Worm (Caenorhabditis elegans) whole organism, L3 larva: ENCODE measurements around the gene olrn-1.

Experiments
- aly-2 ChIP-seq: fragments of 150-350 bp; optimal IDR thresholded peaks from 2 replicates; lab custom pipeline; 2014; ENCODE audit warnings: missing biosample characterization, missing genetic modification characterization
- ceh-16 ChIP-seq: sonication (generic microtip); optimal IDR thresholded peaks from 2 replicates; lab custom pipeline; 2017; ENCODE audit warnings: missing biosample characterization, missing genetic modification characterization
- ceh-82 ChIP-seq: fragments of 150-350 bp; optimal IDR thresholded peaks from 2 replicates; lab custom pipeline; 2014; ENCODE audit warnings: missing biosample characterization, missing genetic modification characterization
- ceh-9 ChIP-seq: sonication (generic microtip); optimal IDR thresholded peaks from 2 replicates; lab custom pipeline; 2018; ENCODE audit warnings: missing biosample characterization, missing genetic modification characterization
- egl-27 ChIP-seq: sonication (generic microtip); optimal IDR thresholded peaks from 4 replicates; lab custom pipeline; 2017; ENCODE audit warnings: missing biosample characterization, missing genetic modification reagents, missing genetic modification characterization
- egl-5 ChIP-seq: fragments of 150-350 bp; optimal IDR thresholded peaks from 2 replicates; lab custom pipeline; 2017; ENCODE audit warnings: missing biosample characterization, missing genetic modification reagents, missing genetic modification characterization, inconsistent platforms
- elt-1 ChIP-seq: fragments of 150-350 bp; optimal IDR thresholded peaks from 2 replicates; lab custom pipeline; 2014; ENCODE audit warnings: missing biosample characterization, missing genetic modification characterization
- elt-2 ChIP-seq: sonication (generic microtip); optimal IDR thresholded peaks from 2 replicates; lab custom pipeline; 2016; ENCODE audit warnings: missing genetic modification reagents, mild to moderate bottlenecking, missing genetic modification characterization, missing compliant biosample characterization
- elt-3 ChIP-seq, 3 experiments: fragments of 150-350 bp in 1 of 3; sonication (generic microtip) in 2 of 3; optimal IDR thresholded peaks; 2 replicates in 2 of 3; 4 replicates in 1 of 3; lab custom pipeline; 2014 to 2017; ENCODE audit warnings: missing biosample characterization in 3 of 3, missing genetic modification characterization in 3 of 3
- fkh-10 ChIP-seq: sonication (generic microtip); optimal IDR thresholded peaks from 2 replicates; lab custom pipeline; 2017; ENCODE audit warnings: missing biosample characterization, missing genetic modification reagents, missing genetic modification characterization
- fkh-2 ChIP-seq: fragments of 150-350 bp; optimal IDR thresholded peaks from 2 replicates; lab custom pipeline; 2014; ENCODE audit warnings: missing biosample characterization, missing genetic modification reagents, missing genetic modification characterization
- hmg-11 ChIP-seq: sonication (generic microtip); optimal IDR thresholded peaks from 2 replicates; lab custom pipeline; 2016; ENCODE audit warnings: missing genetic modification characterization, missing compliant biosample characterization
- jun-1 ChIP-seq: fragments of 150-350 bp; optimal IDR thresholded peaks from 2 replicates; lab custom pipeline; 2014; ENCODE audit warnings: missing biosample characterization, missing genetic modification reagents, missing genetic modification characterization
- lin-15B ChIP-seq: fragments of 150-350 bp; optimal IDR thresholded peaks from 2 replicates; lab custom pipeline; 2014; ENCODE audit warnings: missing biosample characterization, missing genetic modification characterization
- lsy-12 ChIP-seq: sonication (generic microtip); optimal IDR thresholded peaks from 2 replicates; lab custom pipeline; 2016; ENCODE audit warnings: mild to moderate bottlenecking, missing genetic modification characterization, missing compliant biosample characterization
- mdl-1 ChIP-seq: fragments of 150-350 bp; optimal IDR thresholded peaks from 2 replicates; lab custom pipeline; 2014; ENCODE audit warnings: missing biosample characterization, missing genetic modification characterization
- nfya-1 ChIP-seq: sonication (generic microtip); optimal IDR thresholded peaks from 2 replicates; lab custom pipeline; 2017; ENCODE audit warnings: missing genetic modification characterization, mild to moderate bottlenecking, missing compliant biosample characterization, antibody characterized with exemption, moderate library complexity; ENCODE audit not compliant: insufficient read depth
- nhr-11 ChIP-seq: fragments of 150-350 bp; optimal IDR thresholded peaks from 2 replicates; lab custom pipeline; 2014; ENCODE audit warnings: missing biosample characterization, missing genetic modification characterization
- nhr-12 ChIP-seq: fragments of 150-350 bp; optimal IDR thresholded peaks from 2 replicates; lab custom pipeline; 2014; ENCODE audit warnings: missing biosample characterization, missing genetic modification characterization
- nhr-23 ChIP-seq: fragments of 150-350 bp; optimal IDR thresholded peaks from 2 replicates; lab custom pipeline; 2014; ENCODE audit warnings: missing biosample characterization, missing genetic modification reagents, missing genetic modification characterization
- nhr-237 ChIP-seq: fragments of 150-350 bp; optimal IDR thresholded peaks from 2 replicates; lab custom pipeline; 2014; ENCODE audit warnings: missing biosample characterization, missing genetic modification characterization
- nhr-67 ChIP-seq: fragments of 150-350 bp; optimal IDR thresholded peaks from 2 replicates; lab custom pipeline; 2014; ENCODE audit warnings: missing biosample characterization, missing genetic modification characterization
- nhr-76 ChIP-seq: fragments of 150-350 bp; sonication (generic microtip); optimal IDR thresholded peaks from 5 replicates; lab custom pipeline; 2014; ENCODE audit warnings: missing biosample characterization, missing genetic modification characterization
- nhr-77 ChIP-seq: fragments of 150-350 bp; optimal IDR thresholded peaks from 2 replicates; lab custom pipeline; 2014; ENCODE audit warnings: missing biosample characterization, missing genetic modification characterization
- pha-4 ChIP-seq: fragments of 150-350 bp; optimal IDR thresholded peaks from 2 replicates; lab custom pipeline; 2014; ENCODE audit warnings: missing biosample characterization, missing genetic modification reagents, missing genetic modification characterization
- snpc-4 ChIP-seq: fragments of 150-350 bp; optimal IDR thresholded peaks from 2 replicates; lab custom pipeline; 2014; ENCODE audit warnings: missing biosample characterization, missing genetic modification characterization
- tbx-2 ChIP-seq: sonication (generic microtip); optimal IDR thresholded peaks from 2 replicates; lab custom pipeline; 2016; ENCODE audit warnings: mild to moderate bottlenecking, missing genetic modification characterization, missing compliant biosample characterization
- unc-39 ChIP-seq: sonication (generic microtip); optimal IDR thresholded peaks from 4 replicates; lab custom pipeline; 2017; ENCODE audit warnings: missing biosample characterization, missing genetic modification characterization
- unc-62 ChIP-seq: fragments of 150-350 bp; sonication (generic microtip); optimal IDR thresholded peaks from 4 replicates; lab custom pipeline; 2014; ENCODE audit warnings: missing biosample characterization, missing genetic modification reagents, missing genetic modification characterization
- ztf-11 ChIP-seq: fragments of 150-350 bp; optimal IDR thresholded peaks from 2 replicates; lab custom pipeline; 2014; ENCODE audit warnings: missing biosample characterization, missing genetic modification characterization
- ztf-4 ChIP-seq: fragments of 150-350 bp; optimal IDR thresholded peaks from 2 replicates; lab custom pipeline; 2014; ENCODE audit warnings: missing biosample characterization, missing genetic modification characterization

Gene olrn-1

DNA sequence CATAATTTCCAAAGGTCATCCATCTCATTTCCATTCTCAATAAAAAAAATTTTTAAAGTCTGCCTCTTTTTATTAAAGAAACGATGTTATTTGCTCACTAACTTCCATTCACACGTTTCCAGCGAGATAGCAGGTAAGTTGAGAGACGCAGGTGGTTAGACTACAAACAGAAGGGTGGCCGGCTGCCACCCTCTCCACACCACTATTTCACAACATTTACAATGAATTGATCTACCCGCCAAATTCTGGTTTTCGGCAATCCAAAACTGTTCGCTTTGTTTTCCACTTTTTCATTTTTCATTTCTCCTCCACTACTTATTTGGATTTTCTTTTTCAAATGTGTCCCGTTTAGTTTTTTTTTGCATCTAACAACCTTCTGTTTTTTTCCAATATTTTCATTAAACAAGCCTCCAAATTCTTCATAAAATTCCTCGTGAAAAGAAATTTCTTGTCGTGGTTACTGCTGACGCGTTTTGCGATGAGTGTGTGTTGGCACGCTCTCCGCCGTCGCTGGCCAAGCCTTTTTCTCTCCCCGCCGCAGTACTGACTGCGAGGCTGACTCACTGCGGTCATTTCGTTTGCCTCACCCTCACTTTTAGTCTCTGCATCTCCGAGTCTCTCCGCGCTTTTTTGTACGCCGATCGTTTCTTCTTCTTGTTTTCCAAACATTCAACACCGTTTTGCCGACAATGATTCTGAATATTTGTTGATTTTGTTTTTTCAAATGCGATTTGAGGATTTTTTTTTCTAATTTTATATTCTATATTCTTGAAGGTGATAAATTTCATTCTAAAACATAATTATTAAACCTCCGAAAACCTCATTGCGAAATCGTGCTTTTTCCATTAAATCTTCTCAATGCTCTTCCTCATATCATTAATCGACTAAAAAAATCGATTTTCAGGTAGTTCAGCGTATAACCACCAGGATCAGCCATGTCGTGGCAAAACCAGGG is 30.8 kb downstream of the olrn-1 start, which contains the start of gene dyn-1 (continued):
- TF ChIP-seq nfya-1 (tag; lab: Kevin White, UChicago) = peak; percentile 66
- TF ChIP-seq tbx-2 (tag; lab: Kevin White, UChicago) = peak; percentile 22
- no peak for TF ChIP-seq nhr-237 (tag; lab: Kevin White, UChicago)
- TF ChIP-seq nhr-11 (tag; lab: Kevin White, UChicago) = no peak
- TF ChIP-seq elt-3 (tag; optimal IDR thresholded peaks at IDR 0.05; lab: Kevin White, UChicago) = no peak
- TF ChIP-seq fkh-2 (tag; lab: Kevin White, UChicago) = no peak
- peak; percentile 80 for TF ChIP-seq snpc-4 (tag; lab: Kevin White, UChicago)
- peak; percentile 69 for TF ChIP-seq nhr-23 (tag; lab: Kevin White, UChicago)
- TF ChIP-seq pha-4 (tag; lab: Kevin White, UChicago) = peak; percentile 62
- TF ChIP-seq nhr-76 (tag; lab: Kevin White, UChicago) = no peak
- no peak for TF ChIP-seq ceh-16
- no peak for TF ChIP-seq nhr-12 (tag; lab: Kevin White, UChicago)
- TF ChIP-seq lsy-12 = peak; percentile 47
- TF ChIP-seq elt-2 (tag; lab: Kevin White, UChicago) = peak; percentile 52
- no peak for TF ChIP-seq ztf-11 (tag; lab: Kevin White, UChicago)
- TF ChIP-seq egl-5 (tag; lab: Kevin White, UChicago) = no peak
- no peak for TF ChIP-seq unc-62 (GFP tag; lab: Kevin White, UChicago)
- TF ChIP-seq, all 47 proteins: peak for 17

DNA sequence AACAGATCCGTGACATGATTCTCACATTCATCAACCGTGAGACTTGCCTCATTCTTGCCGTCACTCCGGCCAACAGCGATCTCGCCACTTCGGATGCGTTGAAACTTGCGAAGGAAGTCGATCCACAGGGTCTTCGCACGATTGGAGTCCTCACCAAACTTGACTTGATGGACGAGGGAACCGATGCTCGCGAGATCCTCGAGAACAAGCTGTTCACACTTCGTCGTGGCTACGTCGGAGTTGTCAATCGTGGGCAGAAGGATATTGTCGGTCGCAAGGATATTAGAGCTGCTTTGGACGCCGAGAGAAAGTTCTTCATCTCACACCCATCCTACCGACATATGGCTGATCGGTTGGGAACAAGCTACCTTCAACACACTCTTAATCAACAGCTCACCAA is 32.2 kb downstream of the olrn-1 start:
- TF ChIP-seq aly-2 (tag; lab: Kevin White, UChicago) (no peak), fkh-2 (tag; lab: Kevin White, UChicago) (no peak), ceh-16 (no peak), ceh-82 (tag; lab: Kevin White, UChicago) (no peak), mdl-1 (tag; lab: Kevin White, UChicago) (no peak), elt-3 (tag; optimal IDR thresholded peaks at IDR 0.05; lab: Kevin White, UChicago) (no peak), elt-1 (tag; lab: Kevin White, UChicago) (no peak), nhr-237 (tag; lab: Kevin White, UChicago) (no peak), nhr-12 (tag; lab: Kevin White, UChicago) (no peak)

DNA sequence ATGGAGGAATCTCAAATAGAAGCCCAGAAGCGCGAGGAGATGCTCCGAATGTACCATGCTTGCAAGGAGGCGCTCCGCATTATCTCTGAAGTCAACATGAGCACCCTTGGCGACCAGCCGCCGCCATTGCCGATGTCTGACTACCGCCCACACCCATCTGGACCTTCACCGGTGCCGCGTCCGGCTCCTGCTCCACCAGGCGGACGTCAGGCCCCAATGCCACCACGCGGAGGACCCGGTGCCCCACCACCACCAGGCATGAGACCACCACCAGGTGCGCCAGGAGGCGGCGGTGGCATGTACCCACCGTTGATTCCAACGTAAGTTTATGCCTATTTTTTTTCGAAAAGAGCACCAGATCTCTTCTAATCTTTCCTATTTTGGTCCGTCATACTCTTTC is 34.6 kb downstream of the olrn-1 start:
- TF ChIP-seq nhr-23 (tag; lab: Kevin White, UChicago) = no peak
- no peak for TF ChIP-seq fkh-10 (GFP tag; lab: Kevin White, UChicago)
- no peak for TF ChIP-seq jun-1
- no peak for TF ChIP-seq unc-39 (tag; lab: Kevin White, UChicago)
- no peak for TF ChIP-seq nhr-12 (tag; lab: Kevin White, UChicago)
- no peak for TF ChIP-seq hmg-11 (tag; lab: Kevin White, UChicago)
- TF ChIP-seq ceh-82 (tag; lab: Kevin White, UChicago) = no peak
- no peak for TF ChIP-seq lin-15B (tag; lab: Kevin White, UChicago)
- no peak for TF ChIP-seq ceh-9
- no peak for TF ChIP-seq nhr-11 (tag; lab: Kevin White, UChicago)
- TF ChIP-seq snpc-4 (tag; lab: Kevin White, UChicago) = no peak
- TF ChIP-seq egl-27 (tag; lab: Kevin White, UChicago) = no peak
- no peak for TF ChIP-seq nhr-237 (tag; lab: Kevin White, UChicago)
- TF ChIP-seq nhr-67 = no peak
- no peak for TF ChIP-seq ztf-11 (tag; lab: Kevin White, UChicago)
- TF ChIP-seq ztf-4 (tag; lab: Kevin White, UChicago) = no peak

DNA sequence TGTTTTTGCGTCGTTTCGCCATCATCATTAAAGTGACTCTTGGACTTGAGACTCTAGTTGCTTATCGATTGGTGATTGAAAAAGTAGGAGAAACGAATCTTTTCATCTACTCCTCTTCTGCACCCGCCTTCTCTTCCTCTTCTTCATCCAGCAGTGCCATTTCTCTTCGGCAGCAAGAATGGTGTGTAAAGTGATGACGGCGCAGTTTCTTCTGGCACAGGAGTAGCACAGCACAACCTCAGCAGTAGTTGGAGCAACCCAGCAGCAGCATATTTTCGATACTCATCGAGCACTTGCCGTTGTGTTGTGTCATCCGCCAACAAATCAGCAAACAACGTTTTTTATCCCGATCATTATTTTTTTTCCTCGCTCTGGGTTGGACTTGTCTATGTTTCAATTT is 38.0 kb downstream of the olrn-1 start:
- TF ChIP-seq egl-5 (tag; lab: Kevin White, UChicago) (peak; percentile 9), nhr-77 (tag; lab: Kevin White, UChicago) (no peak), nfya-1 (tag; lab: Kevin White, UChicago) (peak; percentile 23)

DNA sequence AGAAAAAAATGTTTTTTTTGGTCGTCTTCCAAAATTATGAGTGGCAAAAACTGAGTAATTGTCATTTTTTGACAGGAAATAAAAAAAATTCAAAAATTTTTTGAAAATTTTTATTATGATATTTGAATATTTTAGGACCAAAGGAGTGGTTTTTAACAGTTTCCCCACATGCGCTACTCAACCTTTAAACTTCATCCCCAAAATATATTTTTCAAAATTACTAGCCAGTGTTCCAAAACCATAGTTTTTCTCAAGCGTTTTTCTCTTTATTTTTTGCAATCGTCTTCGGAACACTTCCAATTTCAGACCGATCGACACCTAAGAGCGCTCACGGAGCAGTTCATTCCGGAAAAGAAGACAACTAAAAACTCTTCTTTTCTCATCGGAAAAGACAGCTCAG is 39.5 kb downstream of the olrn-1 start, which contains the start of gene K09A9.6:
Gene K09A9.6 (plus strand): TSS at position 301 of the 400 bp plus-strand sequence.
- no peak for TF ChIP-seq fkh-10 (GFP tag; lab: Kevin White, UChicago)
